Fruit fly (Drosophila melanogaster): Measurements from ENCODE around the gene t.

t gene

dm6 chrX:9187429-9187828 is 35.6 kb downstream of the t start:
- no peak for TF ChIP-seq cnc (optimal IDR thresholded peaks at IDR 0.05)
- TF ChIP-seq tj (GFP tag; optimal IDR thresholded peaks at IDR 0.05): no peak
- no peak for TF ChIP-seq Hr96 (GFP tag; optimal IDR thresholded peaks at IDR 0.05)
- no peak for TF ChIP-seq pad (GFP tag; optimal IDR thresholded peaks at IDR 0.05)
- TF ChIP-seq CG7101 (tag; optimal IDR thresholded peaks at IDR 0.05): no peak
- no peak for TF ChIP-seq Clk (GFP tag; optimal IDR thresholded peaks at IDR 0.05)
- no peak for TF ChIP-seq CG12768 (GFP tag; optimal IDR thresholded peaks at IDR 0.05)
- no peak for TF ChIP-seq CG33017 (tag; optimal IDR thresholded peaks at IDR 0.05)
- TF ChIP-seq CG14711 (tag; optimal IDR thresholded peaks at IDR 0.05): no peak
- TF ChIP-seq Crg-1 (GFP tag; optimal IDR thresholded peaks at IDR 0.05): no peak
- TF ChIP-seq toe (GFP tag; optimal IDR thresholded peaks at IDR 0.05): no peak
- TF ChIP-seq CG5204 (GFP tag; optimal IDR thresholded peaks at IDR 0.05): no peak
- no peak for TF ChIP-seq Mnt (GFP tag; optimal IDR thresholded peaks at IDR 0.05)
- no peak for TF ChIP-seq CG1620 (GFP tag; optimal IDR thresholded peaks at IDR 0.05)
- TF ChIP-seq CG7045 (GFP tag; optimal IDR thresholded peaks at IDR 0.05): no peak
- no peak for TF ChIP-seq cic (GFP tag; optimal IDR thresholded peaks at IDR 0.05)

dm6 chrX:9168273-9168672 is 54.8 kb downstream of the t start:
- TF ChIP-seq bab1 (GFP tag; optimal IDR thresholded peaks at IDR 0.05) (no peak), cic (GFP tag; optimal IDR thresholded peaks at IDR 0.05) (no peak), toe (GFP tag; optimal IDR thresholded peaks at IDR 0.05) (no peak), Crg-1 (GFP tag; optimal IDR thresholded peaks at IDR 0.05) (no peak), tj (GFP tag; optimal IDR thresholded peaks at IDR 0.05) (no peak), CG1620 (GFP tag; optimal IDR thresholded peaks at IDR 0.05) (no peak), CG33017 (tag; optimal IDR thresholded peaks at IDR 0.05) (no peak), CG11617 (GFP tag; optimal IDR thresholded peaks at IDR 0.05) (no peak), CG14711 (tag; optimal IDR thresholded peaks at IDR 0.05) (no peak), Mnt (GFP tag; optimal IDR thresholded peaks at IDR 0.05) (no peak), CG12768 (GFP tag; optimal IDR thresholded peaks at IDR 0.05) (no peak), kay (GFP tag; ENCODE audit: borderline replicate concordance) (no peak), Hr96 (GFP tag; optimal IDR thresholded peaks at IDR 0.05) (no peak), CG5204 (GFP tag; optimal IDR thresholded peaks at IDR 0.05) (no peak), ovo (GFP tag; optimal IDR thresholded peaks at IDR 0.05) (no peak), pad (GFP tag; optimal IDR thresholded peaks at IDR 0.05) (no peak), CG7101 (tag; optimal IDR thresholded peaks at IDR 0.05) (no peak)
